Fruit fly (Drosophila melanogaster): ENCODE results near the gene Nep7.

Nep7 gene

dm6 chr3R:27954533-27954932 lies at the start of gene Nep7:
Gene Nep7, plus strand, starts transcription at chr3R:27954917.
- TF ChIP-seq Dll (optimal IDR thresholded peaks at IDR 0.05) (no peak), psq (optimal IDR thresholded peaks at IDR 0.05) (no peak), pan (optimal IDR thresholded peaks at IDR 0.05) (no peak), usp (GFP tag; optimal IDR thresholded peaks at IDR 0.05) (no peak), CG8478 (optimal IDR thresholded peaks at IDR 0.05) (no peak), EcR (GFP tag; optimal IDR thresholded peaks at IDR 0.05) (no peak)

- TF ChIP-seq pan (optimal IDR thresholded peaks at IDR 0.05) (no peak), CG8478 (optimal IDR thresholded peaks at IDR 0.05) (no peak), EcR (GFP tag; optimal IDR thresholded peaks at IDR 0.05) (no peak), usp (GFP tag; optimal IDR thresholded peaks at IDR 0.05) (no peak), Dll (optimal IDR thresholded peaks at IDR 0.05) (no peak), psq (optimal IDR thresholded peaks at IDR 0.05) (no peak)
Measured at dm6 chr3R:27905695-27906094, 49.0 kb upstream of the Nep7 start, which contains the start of gene CG34353. Gene CG34353, minus strand, starts transcription at chr3R:27905843.

dm6 chr3R:27912147-27912546 lies 42.6 kb upstream of the Nep7 start, which contains the start of gene mil:
Gene mil, plus strand, starts transcription at chr3R:27912447.
- no peak for TF ChIP-seq pan (optimal IDR thresholded peaks at IDR 0.05)
- TF ChIP-seq EcR (GFP tag; optimal IDR thresholded peaks at IDR 0.05), result no peak
- TF ChIP-seq usp (GFP tag; optimal IDR thresholded peaks at IDR 0.05), result no peak
- TF ChIP-seq Dll (optimal IDR thresholded peaks at IDR 0.05), result no peak
- TF ChIP-seq psq (optimal IDR thresholded peaks at IDR 0.05), result no peak
- no peak for TF ChIP-seq CG8478 (optimal IDR thresholded peaks at IDR 0.05)

dm6 chr3R:27916355-27917019 lies 38.2 kb upstream of the Nep7 start, which contains the start of the genes CG5003 and mRpS22:
Gene CG5003, minus strand, starts transcription at chr3R:27916516.
Gene mRpS22, plus strand, starts transcription at chr3R:27916908.
- TF ChIP-seq psq (optimal IDR thresholded peaks at IDR 0.05), result no peak
- no peak for TF ChIP-seq pan (optimal IDR thresholded peaks at IDR 0.05)
- TF ChIP-seq EcR (GFP tag; optimal IDR thresholded peaks at IDR 0.05), result no peak
- TF ChIP-seq usp (GFP tag; optimal IDR thresholded peaks at IDR 0.05), result no peak
- TF ChIP-seq CG8478 (optimal IDR thresholded peaks at IDR 0.05), result no peak
- TF ChIP-seq Dll (optimal IDR thresholded peaks at IDR 0.05), result no peak

- no peak for TF ChIP-seq CG8478 (optimal IDR thresholded peaks at IDR 0.05)
- TF ChIP-seq psq (optimal IDR thresholded peaks at IDR 0.05), result no peak
- no peak for TF ChIP-seq Dll (optimal IDR thresholded peaks at IDR 0.05)
- TF ChIP-seq EcR (GFP tag; optimal IDR thresholded peaks at IDR 0.05), result no peak
- no peak for TF ChIP-seq pan (optimal IDR thresholded peaks at IDR 0.05)
- no peak for TF ChIP-seq usp (GFP tag; optimal IDR thresholded peaks at IDR 0.05)
Measured at dm6 chr3R:27919385-27919789, 35.3 kb upstream of the Nep7 start, which contains the start of gene Boh1. Gene Boh1, minus strand, starts transcription at chr3R:27919460.

dm6 chr3R:27920883-27921282 lies 33.8 kb upstream of the Nep7 start, which contains the start of gene CG12259:
Gene CG12259, minus strand, starts transcription at chr3R:27921089.
- TF ChIP-seq usp (GFP tag; optimal IDR thresholded peaks at IDR 0.05), result no peak
- TF ChIP-seq pan (optimal IDR thresholded peaks at IDR 0.05), result no peak
- TF ChIP-seq psq (optimal IDR thresholded peaks at IDR 0.05), result no peak
- no peak for TF ChIP-seq CG8478 (optimal IDR thresholded peaks at IDR 0.05)
- TF ChIP-seq Dll (optimal IDR thresholded peaks at IDR 0.05), result no peak
- no peak for TF ChIP-seq EcR (GFP tag; optimal IDR thresholded peaks at IDR 0.05)

dm6 chr3R:27921982-27922672 lies 32.6 kb upstream of the Nep7 start, which contains the start of gene BCAS2:
Gene BCAS2, minus strand, starts transcription at chr3R:27922356.
- TF ChIP-seq usp (GFP tag; optimal IDR thresholded peaks at IDR 0.05), result no peak
- no peak for TF ChIP-seq EcR (GFP tag; optimal IDR thresholded peaks at IDR 0.05)
- no peak for TF ChIP-seq psq (optimal IDR thresholded peaks at IDR 0.05)

dm6 chr3R:27922673-27923175 lies 32.0 kb upstream of the Nep7 start, which contains the start of gene RpL4:
Gene RpL4, plus strand, starts transcription at chr3R:27922821.
- TF ChIP-seq usp (GFP tag; optimal IDR thresholded peaks at IDR 0.05) (no peak), Dll (optimal IDR thresholded peaks at IDR 0.05) (no peak), pan (optimal IDR thresholded peaks at IDR 0.05) (no peak), psq (optimal IDR thresholded peaks at IDR 0.05) (no peak)

dm6 chr3R:27925000-27925970 lies 29.4 kb upstream of the Nep7 start, which contains the start of gene mino:
Gene mino, plus strand, starts transcription at chr3R:27925191.
- no peak for TF ChIP-seq pan (optimal IDR thresholded peaks at IDR 0.05)
- TF ChIP-seq psq (optimal IDR thresholded peaks at IDR 0.05), result no peak
- peak; percentile 28 for TF ChIP-seq Dll (optimal IDR thresholded peaks at IDR 0.05)

dm6 chr3R:27925971-27926533 lies 28.7 kb upstream of the Nep7 start:
- no peak for TF ChIP-seq usp (GFP tag; optimal IDR thresholded peaks at IDR 0.05)
- no peak for TF ChIP-seq Dll (optimal IDR thresholded peaks at IDR 0.05)
- no peak for TF ChIP-seq CG8478 (optimal IDR thresholded peaks at IDR 0.05)
- no peak for TF ChIP-seq EcR (GFP tag; optimal IDR thresholded peaks at IDR 0.05)
- TF ChIP-seq pan (optimal IDR thresholded peaks at IDR 0.05), result no peak
- no peak for TF ChIP-seq psq (optimal IDR thresholded peaks at IDR 0.05)

dm6 chr3R:27926738-27927215 lies 27.9 kb upstream of the Nep7 start:
- TF ChIP-seq usp (GFP tag; optimal IDR thresholded peaks at IDR 0.05), result no peak
- no peak for TF ChIP-seq Dll (optimal IDR thresholded peaks at IDR 0.05)
- no peak for TF ChIP-seq pan (optimal IDR thresholded peaks at IDR 0.05)
- no peak for TF ChIP-seq psq (optimal IDR thresholded peaks at IDR 0.05)
- no peak for TF ChIP-seq EcR (GFP tag; optimal IDR thresholded peaks at IDR 0.05)
- no peak for TF ChIP-seq CG8478 (optimal IDR thresholded peaks at IDR 0.05)

All from whole organism.